Worm (Caenorhabditis elegans) whole organism, young adult: ENCODE data around the gene ugtp-1.

ENCODE experiments used
- ZK185.1 ChIP-seq: sonication (generic microtip); optimal IDR thresholded peaks from 2 replicates; lab custom pipeline; 2016; ENCODE audit warnings: mild to moderate bottlenecking, missing genetic modification characterization, missing compliant biosample characterization; ENCODE audit not compliant: poor library complexity, severe bottlenecking
- egl-44 ChIP-seq: fragments of 200-800 bp; sonication (Bioruptor generic); IDR thresholded peaks from 2 replicates; pipeline ENCODE4 v1.3.6; 2022; ENCODE audit warnings: missing genetic modification reagents, missing genetic modification characterization, missing compliant biosample characterization
- lin-40 ChIP-seq: sonication (generic microtip); optimal IDR thresholded peaks from 2 replicates; lab custom pipeline; 2016; ENCODE audit warnings: missing genetic modification characterization, mild to moderate bottlenecking, missing compliant biosample characterization, missing genotype, missing genetic modification reagents
- mel-28 ChIP-seq: sonication (generic microtip); optimal IDR thresholded peaks from 2 replicates; lab custom pipeline; 2016; ENCODE audit warnings: borderline replicate concordance, mild to moderate bottlenecking, missing genetic modification characterization, missing compliant biosample characterization

- TF ChIP-seq egl-44 (no peak), ZK185.1 (tag; lab: Kevin White, UChicago) (no peak), lin-40 (tag; lab: Kevin White, UChicago) (no peak), mel-28 (tag; lab: Kevin White, UChicago) (no peak)
Observed at ce11 chrIII:8709735-8710134, 40.8 kb downstream of the ugtp-1 start.
